Fruit fly (Drosophila melanogaster): ENCODE results near the gene Usp39.
A peak's percentile ranks its signal among the peaks of the same experiment; 100 is the strongest.

Usp39 gene

dm6 chrX:18834399-18834798, 23.6 kb upstream of the Usp39 start (continued):
- TF ChIP-seq twi (tag; optimal IDR thresholded peaks at IDR 0.05) (no peak), CG16863 (GFP tag; optimal IDR thresholded peaks at IDR 0.05) (no peak), Dfd (GFP tag; optimal IDR thresholded peaks at IDR 0.05) (no peak), sisA (GFP tag; IDR thresholded peaks at IDR 0.05) (peak; percentile 32; the same call in 1 of the 2 replicates), hkb (optimal IDR thresholded peaks at IDR 0.05) (no peak), hkb (GFP tag; IDR thresholded peaks at IDR 0.05) (peak; percentile 47), Ets65A (GFP tag) (peak; percentile 71), HHEX (GFP tag; optimal IDR thresholded peaks at IDR 0.05) (peak; percentile 41), ken (GFP tag; IDR thresholded peaks at IDR 0.05) (no peak), Antp (GFP tag; optimal IDR thresholded peaks at IDR 0.05) (no peak), Ptx1 (GFP tag; IDR thresholded peaks at IDR 0.05) (peak; percentile 57; the same call in 1 of the 2 replicates), CG10979 (tag; optimal IDR thresholded peaks at IDR 0.05) (peak; percentile 13), ttk (GFP tag; IDR thresholded peaks at IDR 0.05) (peak; percentile 56), CG17361 (GFP tag; IDR thresholded peaks at IDR 0.05) (no peak), CG9727 (GFP tag; optimal IDR thresholded peaks at IDR 0.05) (peak; percentile 26), ara (GFP tag; IDR thresholded peaks at IDR 0.05) (0 out of 2 replicates have a peak, but pooled peaks have one; percentile 12), Usf (GFP tag; optimal IDR thresholded peaks at IDR 0.05) (no peak), prd (optimal IDR thresholded peaks at IDR 0.05) (no peak), prd (GFP tag; IDR thresholded peaks at IDR 0.05) (peak; percentile 77), zen2 (GFP tag; IDR thresholded peaks at IDR 0.05; ENCODE audit: partially characterized antibody) (no peak), hbn (GFP tag; IDR thresholded peaks at IDR 0.05; ENCODE audit: partially characterized antibody) (no peak), caup (GFP tag; optimal IDR thresholded peaks at IDR 0.05; ENCODE audit: severe bottlenecking) (peak; percentile 29), lbe (GFP tag; optimal IDR thresholded peaks at IDR 0.05) (peak; percentile 72), Rfx (GFP tag; IDR thresholded peaks at IDR 0.05) (0 out of 2 replicates have a peak, but pooled peaks have one; percentile 22), CG32532 (GFP tag; IDR thresholded peaks at IDR 0.05) (peak; percentile 52), Hmx (GFP tag; optimal IDR thresholded peaks at IDR 0.05) (no peak), CG1529 (GFP tag; optimal IDR thresholded peaks at IDR 0.05) (no peak), gem (tag; optimal IDR thresholded peaks at IDR 0.05) (peak; percentile 6), Sox102F (GFP tag; optimal IDR thresholded peaks at IDR 0.05) (peak; percentile 5), cwo (GFP tag; optimal IDR thresholded peaks at IDR 0.05) (peak; percentile 41), stc (GFP tag; IDR thresholded peaks at IDR 0.05) (peak; percentile 53; the same call in 1 of the 2 replicates), Sry-β (GFP tag; optimal IDR thresholded peaks at IDR 0.05) (no peak), CG11093 (GFP tag; IDR thresholded peaks at IDR 0.05) (0 out of 3 replicates have a peak, but pooled peaks have one; percentile 32), Lhr (GFP tag; optimal IDR thresholded peaks at IDR 0.05) (no peak), tgo (GFP tag; IDR thresholded peaks at IDR 0.05) (peak; percentile 21; the same call in 1 of the 3 replicates), CG11504 (tag; optimal IDR thresholded peaks at IDR 0.05) (peak; percentile 42), Dad (GFP tag; optimal IDR thresholded peaks at IDR 0.05) (no peak), Fer1 (GFP tag; optimal IDR thresholded peaks at IDR 0.05) (peak; percentile 8), otp (GFP tag; IDR thresholded peaks at IDR 0.05) (no peak), Blimp-1 (GFP tag; optimal IDR thresholded peaks at IDR 0.05) (peak; percentile 6), CG1603 (tag; optimal IDR thresholded peaks at IDR 0.05) (peak; percentile 27), so (GFP tag; IDR thresholded peaks at IDR 0.05) (0 out of 3 replicates have a peak, but pooled peaks have one; percentile 44), bcd (GFP tag; optimal IDR thresholded peaks at IDR 0.05) (peak; percentile 4), lmd (GFP tag; IDR thresholded peaks at IDR 0.05) (0 out of 2 replicates have a peak, but pooled peaks have one; percentile 24), ATbp (GFP tag; optimal IDR thresholded peaks at IDR 0.05) (no peak), NfI (GFP tag; optimal IDR thresholded peaks at IDR 0.05) (no peak), Dip3 (GFP tag; optimal IDR thresholded peaks at IDR 0.05) (peak; percentile 27), ase (GFP tag; IDR thresholded peaks at IDR 0.05) (0 out of 3 replicates have a peak, but pooled peaks have one; percentile 42), Gug (GFP tag; IDR thresholded peaks at IDR 0.05) (peak; percentile 23; the same call in 1 of the 4 replicates), CG10267 (tag; optimal IDR thresholded peaks at IDR 0.05) (peak; percentile 6), peb (GFP tag; IDR thresholded peaks at IDR 0.05) (no peak)
